Fruit fly (Drosophila melanogaster) whole organism, embryonic: ENCODE measurements around the gene mtsh.
A peak's percentile ranks its signal among the peaks of the same experiment; 100 is the strongest.

Experiments
- B-H1 ChIP-seq: fragments of 200-800 bp; sonication (Bioruptor generic); IDR thresholded peaks from 3 replicates; pipeline ENCODE4 v1.3.6; 2022; ENCODE audit warnings: missing biosample characterization, missing genetic modification characterization
- B-H2 ChIP-seq: fragments of 200-800 bp; sonication (Bioruptor generic); optimal IDR thresholded peaks from 2 replicates; lab custom pipeline; 2018; ENCODE audit warnings: missing biosample characterization, mild to moderate bottlenecking, missing genetic modification characterization
- Bdp1 ChIP-seq: fragments of 200-800 bp; sonication (Bioruptor generic); optimal IDR thresholded peaks from 3 replicates; lab custom pipeline; 2016; ENCODE audit warnings: missing biosample characterization, missing genetic modification characterization
- CG10267 ChIP-seq: fragments of 200-800 bp; sonication (Bioruptor generic); optimal IDR thresholded peaks from 2 replicates; lab custom pipeline; 2018; ENCODE audit warnings: missing biosample characterization, mild to moderate bottlenecking, missing genetic modification characterization, moderate library complexity
- CG12071 ChIP-seq: fragments of 200-800 bp; sonication (Bioruptor generic); optimal IDR thresholded peaks from 3 replicates; lab custom pipeline; 2018; ENCODE audit warnings: missing biosample characterization, mild to moderate bottlenecking, missing genetic modification characterization
- CG12299 ChIP-seq: fragments of 200-800 bp; sonication (Bioruptor generic); optimal IDR thresholded peaks from 2 replicates; lab custom pipeline; 2018; ENCODE audit warnings: missing biosample characterization, mild to moderate bottlenecking, missing genetic modification characterization
- CG15073 ChIP-seq: fragments of 200-800 bp; sonication (Bioruptor generic); optimal IDR thresholded peaks from 2 replicates; lab custom pipeline; 2016; ENCODE audit warnings: missing biosample characterization, missing genetic modification characterization
- CG30431 ChIP-seq: fragments of 200-800 bp; sonication (Bioruptor generic); optimal IDR thresholded peaks from 2 replicates; lab custom pipeline; 2017; ENCODE audit warnings: missing biosample characterization, missing genetic modification characterization
- CG34422 ChIP-seq: fragments of 200-800 bp; sonication (Bioruptor generic); IDR thresholded peaks from 3 replicates; pipeline ENCODE4 v1.3.6; 2022; ENCODE audit warnings: missing biosample characterization, missing genetic modification characterization
- CG4282 ChIP-seq: fragments of 200-800 bp; sonication (Bioruptor generic); optimal IDR thresholded peaks from 2 replicates; lab custom pipeline; 2016; ENCODE audit warnings: missing biosample characterization, missing genetic modification characterization
- CG4617 ChIP-seq: fragments of 200-800 bp; sonication (Bioruptor generic); optimal IDR thresholded peaks from 3 replicates; lab custom pipeline; 2016; ENCODE audit warnings: missing biosample characterization, missing genetic modification characterization, borderline replicate concordance
- CG4707 ChIP-seq: fragments of 200-800 bp; sonication (Bioruptor generic); optimal IDR thresholded peaks from 2 replicates; lab custom pipeline; 2018; ENCODE audit warnings: missing biosample characterization, mild to moderate bottlenecking, missing genetic modification characterization, moderate library complexity
- CG6854 ChIP-seq: fragments of 200-800 bp; sonication (Bioruptor generic); optimal IDR thresholded peaks from 3 replicates; lab custom pipeline; 2017; ENCODE audit warnings: missing biosample characterization, mild to moderate bottlenecking, missing genetic modification characterization
- CG7928 ChIP-seq: fragments of 200-800 bp; sonication (Bioruptor generic); optimal IDR thresholded peaks from 2 replicates; lab custom pipeline; 2017; ENCODE audit warnings: missing biosample characterization, mild to moderate bottlenecking, missing genetic modification characterization
- CG8478 ChIP-seq: fragments of >200 bp; optimal IDR thresholded peaks from 2 replicates; lab custom pipeline; 2018
- CG9727 ChIP-seq: fragments of 200-800 bp; sonication (Bioruptor generic); optimal IDR thresholded peaks from 3 replicates; lab custom pipeline; 2017; ENCODE audit warnings: missing biosample characterization, mild to moderate bottlenecking, missing genetic modification characterization
- Camta ChIP-seq: fragments of 200-800 bp; sonication (Bioruptor generic); optimal IDR thresholded peaks from 2 replicates; lab custom pipeline; 2016; ENCODE audit warnings: missing biosample characterization, missing genetic modification characterization
- CrebB ChIP-seq: fragments of 200-800 bp; sonication (Bioruptor generic); optimal IDR thresholded peaks from 3 replicates; lab custom pipeline; 2018; ENCODE audit warnings: missing biosample characterization, mild to moderate bottlenecking, missing genetic modification characterization
- E2f2 ChIP-seq: fragments of 200-800 bp; sonication (Bioruptor generic); IDR thresholded peaks from 2 replicates; pipeline ENCODE4 v1.3.6; 2022; ENCODE audit warnings: missing biosample characterization, missing genetic modification characterization
- H15 ChIP-seq: fragments of 200-800 bp; sonication (Bioruptor generic); IDR thresholded peaks from 3 replicates; pipeline ENCODE4 v1.3.6; 2022; ENCODE audit warnings: missing biosample characterization, missing genetic modification characterization
- H2.0 ChIP-seq: fragments of 200-800 bp; sonication (Bioruptor generic); IDR thresholded peaks from 2 replicates; pipeline ENCODE4 v1.3.6; 2022; ENCODE audit warnings: missing biosample characterization, missing genetic modification characterization
- HHEX ChIP-seq: fragments of 200-800 bp; sonication (Bioruptor generic); optimal IDR thresholded peaks from 3 replicates; lab custom pipeline; 2017; ENCODE audit warnings: missing biosample characterization, mild to moderate bottlenecking, missing genetic modification characterization, missing genetic modification reagents
- Hr39 ChIP-seq: fragments of >200 bp; optimal IDR thresholded peaks from 2 replicates; lab custom pipeline; 2017
- Hr51 ChIP-seq, 2 experiments: fragments of 200-800 bp; sonication (Bioruptor generic); optimal IDR thresholded peaks; 2 replicates in 1 of 2; 3 replicates in 1 of 2; lab custom pipeline; 2016 to 2018; ENCODE audit warnings: missing biosample characterization in 2 of 2, missing genetic modification characterization in 2 of 2, mild to moderate bottlenecking in 1 of 2, moderate library complexity in 1 of 2
- Hr78 ChIP-seq, 2 experiments: fragments of 200-800 bp in 1 of 2; fragments of >200 bp in 1 of 2; sonication (Bioruptor generic) in 1 of 2; optimal IDR thresholded peaks; 2 replicates each; lab custom pipeline; 2017 to 2019; ENCODE audit warnings: missing biosample characterization in 2 of 2, missing genetic modification characterization in 2 of 2, mild to moderate bottlenecking in 1 of 2, moderate library complexity in 1 of 2
- MTF-1 ChIP-seq: fragments of 200-800 bp; sonication (Bioruptor generic); optimal IDR thresholded peaks from 2 replicates; lab custom pipeline; 2018; ENCODE audit warnings: missing biosample characterization, mild to moderate bottlenecking, missing genetic modification characterization, borderline replicate concordance
- Nf-YC ChIP-seq: fragments of 200-800 bp; optimal IDR thresholded peaks from 3 replicates; lab custom pipeline; 2019; ENCODE audit warnings: missing biosample characterization, mild to moderate bottlenecking, missing genetic modification characterization, moderate library complexity
- Ptx1 ChIP-seq: fragments of 200-800 bp; sonication (Bioruptor generic); IDR thresholded peaks from 2 replicates; pipeline ENCODE4 v1.3.6; 2022; ENCODE audit warnings: missing biosample characterization, missing genetic modification characterization
- Ravus ChIP-seq: fragments of 200-800 bp; sonication (Bioruptor generic); IDR thresholded peaks from 2 replicates; pipeline ENCODE4 v1.3.6; 2022; ENCODE audit warnings: missing biosample characterization, missing genetic modification characterization
- Side ChIP-seq: fragments of 200-800 bp; sonication (Bioruptor generic); optimal IDR thresholded peaks from 2 replicates; lab custom pipeline; 2016; ENCODE audit warnings: missing biosample characterization, missing genetic modification characterization
- Trl ChIP-seq, 3 experiments: fragments of >200 bp in 2 of 3; fragments of 200-800 bp in 1 of 3; sonication (Bioruptor generic) in 1 of 3; optimal IDR thresholded peaks; 2 replicates in 1 of 3; 3 replicates in 2 of 3; lab custom pipeline; 2016 to 2017; ENCODE audit warnings: missing biosample characterization in 1 of 3, missing genetic modification characterization in 1 of 3
- ap ChIP-seq: fragments of 200-800 bp; sonication (Bioruptor generic); IDR thresholded peaks from 2 replicates; pipeline ENCODE4 v1.3.6; 2022; ENCODE audit warnings: missing biosample characterization, missing genetic modification characterization
- ara ChIP-seq: fragments of 200-800 bp; sonication (Bioruptor generic); IDR thresholded peaks from 2 replicates; pipeline ENCODE4 v1.3.6; 2022; ENCODE audit warnings: missing biosample characterization, missing genetic modification characterization
- az2 ChIP-seq: fragments of 200-800 bp; sonication (Bioruptor generic); optimal IDR thresholded peaks from 3 replicates; lab custom pipeline; 2016; ENCODE audit warnings: missing biosample characterization, missing genetic modification characterization
- bbx ChIP-seq: fragments of 200-800 bp; sonication (Bioruptor generic); IDR thresholded peaks from 2 replicates; pipeline ENCODE4 v1.3.6; 2022; ENCODE audit warnings: missing biosample characterization, missing genetic modification characterization; ENCODE audit not compliant: partially characterized antibody
- bigmax ChIP-seq: fragments of 200-800 bp; sonication (Bioruptor generic); optimal IDR thresholded peaks from 2 replicates; lab custom pipeline; 2018; ENCODE audit warnings: missing biosample characterization, mild to moderate bottlenecking, missing genetic modification characterization
- bsh ChIP-seq, 2 experiments: fragments of 200-800 bp; sonication (Bioruptor generic); optimal IDR thresholded peaks; 2 replicates each; lab custom pipeline; 2017 to 2018; ENCODE audit warnings: mild to moderate bottlenecking in 2 of 2, missing biosample characterization in 2 of 2, missing genetic modification characterization in 2 of 2, moderate library complexity in 1 of 2
- croc ChIP-seq: fragments of 200-800 bp; sonication (Bioruptor generic); conservative IDR thresholded peaks from 3 replicates; pipeline ENCODE4 v1.3.6; 2022; ENCODE audit warnings: missing biosample characterization, missing genetic modification characterization
- dati ChIP-seq: fragments of 200-800 bp; sonication (Bioruptor generic); IDR thresholded peaks from 2 replicates; pipeline ENCODE4 v1.3.6; 2022; ENCODE audit warnings: missing biosample characterization, missing genetic modification characterization
- emc ChIP-seq: fragments of 200-800 bp; sonication (Bioruptor generic); optimal IDR thresholded peaks from 2 replicates; lab custom pipeline; 2016; ENCODE audit warnings: missing biosample characterization, missing genetic modification characterization
- eyg ChIP-seq: fragments of 200-800 bp; sonication (Bioruptor generic); optimal IDR thresholded peaks from 3 replicates; lab custom pipeline; 2016; ENCODE audit warnings: missing biosample characterization, missing genetic modification characterization
- lbe ChIP-seq: fragments of 200-800 bp; sonication (Bioruptor generic); optimal IDR thresholded peaks from 2 replicates; lab custom pipeline; 2016; ENCODE audit warnings: missing biosample characterization, mild to moderate bottlenecking, missing genetic modification characterization
- lmd ChIP-seq: fragments of 200-800 bp; sonication (Bioruptor generic); IDR thresholded peaks from 2 replicates; pipeline ENCODE4 v1.3.6; 2022; ENCODE audit warnings: missing biosample characterization, missing genetic modification characterization
- mam ChIP-seq: fragments of 200-800 bp; sonication (Bioruptor generic); optimal IDR thresholded peaks from 3 replicates; lab custom pipeline; 2016; ENCODE audit warnings: missing biosample characterization, missing genetic modification characterization
- mirr ChIP-seq: fragments of 200-800 bp; sonication (Bioruptor generic); optimal IDR thresholded peaks from 3 replicates; lab custom pipeline; 2018; ENCODE audit warnings: missing biosample characterization, mild to moderate bottlenecking, missing genetic modification characterization
- sc ChIP-seq, 3 experiments: fragments of >200 bp in 2 of 3; fragments of 200-800 bp in 1 of 3; sonication (Bioruptor generic) in 1 of 3; optimal IDR thresholded peaks; 2 replicates in 2 of 3; 3 replicates in 1 of 3; lab custom pipeline; 2017; ENCODE audit warnings: mild to moderate bottlenecking in 1 of 3, missing biosample characterization in 1 of 3, missing genetic modification characterization in 1 of 3, missing genetic modification reagents in 1 of 3
- shn ChIP-seq: fragments of 200-800 bp; sonication (Bioruptor generic); optimal IDR thresholded peaks from 3 replicates; lab custom pipeline; 2016; ENCODE audit warnings: missing biosample characterization, missing genetic modification characterization
- sim ChIP-seq: fragments of 200-800 bp; sonication (Bioruptor generic); IDR thresholded peaks from 2 replicates; pipeline ENCODE4 v1.3.6; 2022; ENCODE audit warnings: missing biosample characterization, missing genetic modification characterization
- slp2 ChIP-seq: fragments of 200-800 bp; sonication (Bioruptor generic); optimal IDR thresholded peaks from 2 replicates; lab custom pipeline; 2016; ENCODE audit warnings: missing biosample characterization, missing genetic modification characterization
- tna ChIP-seq: fragments of 200-800 bp; sonication (Bioruptor generic); IDR thresholded peaks from 2 replicates; pipeline ENCODE4 v1.3.6; 2022; ENCODE audit warnings: missing biosample characterization, missing genetic modification characterization; ENCODE audit not compliant: partially characterized antibody

mtsh gene

DNA sequence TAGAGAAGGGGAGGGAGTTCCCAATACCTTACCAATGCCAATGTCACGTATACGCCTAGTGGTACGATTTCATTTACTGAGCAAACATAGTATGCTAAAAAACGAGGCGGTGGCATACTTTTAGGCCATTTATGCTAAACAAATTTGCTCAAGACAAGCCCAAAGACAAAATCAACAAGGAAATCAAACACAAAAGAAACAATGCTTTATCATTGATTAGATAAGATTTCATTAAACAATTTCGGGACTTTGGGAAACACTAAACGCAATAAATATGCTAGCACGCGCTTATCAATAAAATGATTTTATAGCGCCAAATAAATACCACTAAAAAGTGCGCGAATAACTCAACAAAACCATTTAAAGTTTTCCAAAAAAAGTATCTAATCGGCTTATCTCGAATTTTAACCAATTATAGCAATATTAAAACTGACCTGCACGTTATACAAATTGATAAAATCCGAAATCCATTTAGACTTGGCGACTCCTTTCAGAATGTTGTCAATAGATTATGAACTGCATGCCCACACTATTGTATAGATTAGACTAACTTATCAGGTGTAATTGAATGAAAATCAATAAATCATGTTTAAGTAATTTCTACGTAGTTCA, 31.0 kb upstream of the mtsh start (continued):
- TF ChIP-seq CG8478 (lab: Kevin White, UChicago): no peak
- TF ChIP-seq CG30431 (GFP tag; lab: Kevin White, UChicago): no peak
- TF ChIP-seq H15: no peak
- no peak for TF ChIP-seq Ravus (GFP tag; lab: Robert Waterston, UW)
- no peak for TF ChIP-seq croc (GFP tag; lab: Robert Waterston, UW)
- no peak for TF ChIP-seq Bdp1
- TF ChIP-seq Trl (optimal IDR thresholded peaks at IDR 0.05; lab: Kevin White, UChicago): no peak
- TF ChIP-seq Trl (GFP tag; optimal IDR thresholded peaks at IDR 0.05; lab: Kevin White, UChicago): peak; percentile 8
- TF ChIP-seq CG6854 (GFP tag; lab: Kevin White, UChicago): peak; percentile 13
- no peak for TF ChIP-seq B-H1 (GFP tag; lab: Robert Waterston, UW)
- no peak for TF ChIP-seq Hr39
- TF ChIP-seq mam (GFP tag; lab: Kevin White, UChicago): no peak
- no peak for TF ChIP-seq bbx (GFP tag; lab: Robert Waterston, UW)
- TF ChIP-seq sim (GFP tag; lab: Robert Waterston, UW): no peak
- TF ChIP-seq H2.0 (GFP tag; lab: Robert Waterston, UW): 0 out of 2 replicates have a peak, but pooled peaks have one; percentile 8
- TF ChIP-seq CG15073 (GFP tag; lab: Kevin White, UChicago): no peak
- TF ChIP-seq CG34422 (GFP tag; lab: Robert Waterston, UW): no peak
- peak; percentile 41 for TF ChIP-seq MTF-1 (GFP tag; lab: Kevin White, UChicago)
- TF ChIP-seq CG12299 (tag; lab: Kevin White, UChicago): no peak
- TF ChIP-seq emc: no peak
- TF ChIP-seq CG10267 (tag; lab: Kevin White, UChicago): no peak
- TF ChIP-seq tna (GFP tag; lab: Robert Waterston, UW): no peak
- TF ChIP-seq B-H2 (GFP tag; lab: Kevin White, UChicago): peak; percentile 49
- no peak for TF ChIP-seq bsh (GFP tag; optimal IDR thresholded peaks at IDR 0.05; lab: Kevin White, UChicago)
- TF ChIP-seq Camta (GFP tag; lab: Kevin White, UChicago): no peak
- TF ChIP-seq CG4617 (GFP tag; lab: Kevin White, UChicago): no peak
- peak; percentile 71 for TF ChIP-seq CrebB (tag; lab: Kevin White, UChicago)
- peak in 1 of 2 experiments; percentile 26 for TF ChIP-seq Hr51 (GFP tag; optimal IDR thresholded peaks at IDR 0.05; lab: Kevin White, UChicago)
- TF ChIP-seq eyg (GFP tag; lab: Kevin White, UChicago): no peak
- peak; percentile 70 for TF ChIP-seq CG12071 (GFP tag; lab: Kevin White, UChicago)
- no peak for TF ChIP-seq dati (GFP tag; lab: Robert Waterston, UW)
- TF ChIP-seq CG4707 (GFP tag; lab: Kevin White, UChicago): peak; percentile 35
- TF ChIP-seq Ptx1 (GFP tag; lab: Robert Waterston, UW): no peak
- TF ChIP-seq E2f2 (GFP tag; lab: Robert Waterston, UW): no peak; the same call in 1 of the 2 replicates
- TF ChIP-seq Side (GFP tag; lab: Kevin White, UChicago): peak; percentile 16
- TF ChIP-seq bigmax: no peak
- TF ChIP-seq ara (GFP tag; lab: Robert Waterston, UW): no peak
- no peak for TF ChIP-seq ap
- no peak for TF ChIP-seq shn
- TF ChIP-seq HHEX (GFP tag; lab: Kevin White, UChicago): peak; percentile 61
- TF ChIP-seq Hr78 (GFP tag; optimal IDR thresholded peaks at IDR 0.05; lab: Kevin White, UChicago): no peak
- peak; percentile 16 for TF ChIP-seq CG9727 (GFP tag; lab: Kevin White, UChicago)
- TF ChIP-seq az2: no peak
- no peak for TF ChIP-seq Nf-YC
- TF ChIP-seq lbe (GFP tag; lab: Kevin White, UChicago): no peak
- peak; percentile 73 for TF ChIP-seq mirr (GFP tag; lab: Kevin White, UChicago)
- no peak for TF ChIP-seq sc (optimal IDR thresholded peaks at IDR 0.05; lab: Kevin White, UChicago)
- TF ChIP-seq sc (GFP tag; optimal IDR thresholded peaks at IDR 0.05; lab: Kevin White, UChicago): no peak
- TF ChIP-seq CG7928 (GFP tag; lab: Kevin White, UChicago): no peak
- no peak for TF ChIP-seq CG4282 (GFP tag; lab: Kevin White, UChicago)
- TF ChIP-seq lmd: no peak
- TF ChIP-seq slp2 (GFP tag; lab: Kevin White, UChicago): no peak
